In genomic region chrIV:8431567-8432458, ce11 we compare ENCODE assay signal across 3 worm cellular contexts.
TF ChIP-seq lines count a peak whose summit lies in the region.

No protein-coding gene starts in this region.

TF ChIP-seq in whole organism, L1 larva, 84 proteins besides CTCF, POLR2A, EP300 and RAD21 (continued from another document and continues in another):
- TF ChIP-seq nhr-76 (tag; optimal IDR thresholded peaks at IDR 0.05; lab: Kevin White, UChicago) (no peak), ztf-11 (tag; optimal IDR thresholded peaks at IDR 0.05; lab: Kevin White, UChicago) (no peak), Y116A8C.19 (tag; optimal IDR thresholded peaks at IDR 0.05; lab: Kevin White, UChicago; ENCODE audit: borderline replicate concordance) (no peak), fos-1 (tag; optimal IDR thresholded peaks at IDR 0.05; lab: Kevin White, UChicago) (peak; percentile 71), zag-1 (tag; optimal IDR thresholded peaks at IDR 0.05; lab: Kevin White, UChicago) (no peak), isw-1 (GFP tag; IDR thresholded peaks at IDR 0.05; lab: Robert Waterston, UW) (peak; percentile 42), mdl-1 (tag; optimal IDR thresholded peaks at IDR 0.05; lab: Kevin White, UChicago) (peak in 1 of 2 experiments; percentile 92), C04F5.9 (tag; optimal IDR thresholded peaks at IDR 0.05; lab: Kevin White, UChicago) (peak; percentile 30), tlp-1 (tag; optimal IDR thresholded peaks at IDR 0.05; lab: Kevin White, UChicago) (no peak), nhr-237 (tag; optimal IDR thresholded peaks at IDR 0.05; lab: Kevin White, UChicago) (no peak), hlh-17 (GFP tag; optimal IDR thresholded peaks at IDR 0.05; lab: Kevin White, UChicago; ENCODE audit: borderline replicate concordance) (peak; percentile 62), unc-98 (GFP tag; IDR thresholded peaks at IDR 0.05; lab: Robert Waterston, UW) (no peak), blmp-1 (tag; optimal IDR thresholded peaks at IDR 0.05; lab: Kevin White, UChicago) (peak; percentile 82), ets-5 (GFP tag; IDR thresholded peaks at IDR 0.05; lab: Robert Waterston, UW) (no peak), lir-3 (tag; optimal IDR thresholded peaks at IDR 0.05; lab: Kevin White, UChicago; ENCODE audit: poor library complexity) (peak; percentile 46), zip-4 (GFP tag; optimal IDR thresholded peaks at IDR 0.05; lab: Kevin White, UChicago) (peak; percentile 58), pqm-1 (tag; optimal IDR thresholded peaks at IDR 0.05; lab: Kevin White, UChicago) (no peak), nhr-71 (tag; optimal IDR thresholded peaks at IDR 0.05; lab: Kevin White, UChicago) (peak; percentile 82), egl-27 (tag; optimal IDR thresholded peaks at IDR 0.05; lab: Kevin White, UChicago) (peak in 1 of 2 experiments; percentile 68), dsc-1 (tag; optimal IDR thresholded peaks at IDR 0.05; lab: Kevin White, UChicago) (peak; percentile 55), sptf-1 (tag; optimal IDR thresholded peaks at IDR 0.05; lab: Kevin White, UChicago) (no peak), nhr-77 (tag; optimal IDR thresholded peaks at IDR 0.05; lab: Kevin White, UChicago) (peak; percentile 42), rnt-1 (tag; optimal IDR thresholded peaks at IDR 0.05; lab: Kevin White, UChicago) (peak; percentile 82), unc-30 (tag; optimal IDR thresholded peaks at IDR 0.05; lab: Kevin White, UChicago) (no peak), hpl-2 (GFP tag; optimal IDR thresholded peaks at IDR 0.05; lab: Kevin White, UChicago) (peak; percentile 79), F16B12.6 (tag; optimal IDR thresholded peaks at IDR 0.05; lab: Kevin White, UChicago) (no peak), grh-1 (GFP tag; IDR thresholded peaks at IDR 0.05; lab: Robert Waterston, UW) (peak; percentile 64), ces-1 (GFP tag; optimal IDR thresholded peaks at IDR 0.05; lab: Kevin White, UChicago) (no peak), ceh-82 (tag; optimal IDR thresholded peaks at IDR 0.05; lab: Kevin White, UChicago) (peak; percentile 3 to 79 (median 48)), aly-2 (tag; optimal IDR thresholded peaks at IDR 0.05; lab: Kevin White, UChicago) (peak; percentile 72), nhr-20 (tag; optimal IDR thresholded peaks at IDR 0.05; lab: Kevin White, UChicago) (peak; percentile 78), lin-14 (GFP tag; optimal IDR thresholded peaks at IDR 0.05; lab: Kevin White, UChicago) (peak; percentile 92), swsn-7 (tag; optimal IDR thresholded peaks at IDR 0.05; lab: Kevin White, UChicago) (peak; percentile 70), ceh-63 (GFP tag; optimal IDR thresholded peaks at IDR 0.05; lab: Kevin White, UChicago) (no peak), irx-1 (tag; optimal IDR thresholded peaks at IDR 0.05; lab: Kevin White, UChicago) (peak; percentile 21), sox-4 (tag; optimal IDR thresholded peaks at IDR 0.05; lab: Kevin White, UChicago) (no peak), mep-1 (tag; optimal IDR thresholded peaks at IDR 0.05; lab: Kevin White, UChicago) (peak; percentile 71), dpl-1 (GFP tag; optimal IDR thresholded peaks at IDR 0.05; lab: Kevin White, UChicago) (peak; percentile 9 to 52 (median 21)), unc-62 (GFP tag; optimal IDR thresholded peaks at IDR 0.05; lab: Kevin White, UChicago) (no peak), efl-1 (optimal IDR thresholded peaks at IDR 0.05; lab: Kevin White, UChicago) (peak; percentile 49 to 66), efl-1 (GFP tag; optimal IDR thresholded peaks at IDR 0.05 in 1 of 2; lab: Kevin White, UChicago) (peak in 1 of 2 experiments; percentile 94), ama-1 (optimal IDR thresholded peaks at IDR 0.05; lab: Kevin White, UChicago) (peak; percentile 98), nhr-85 (tag; lab: Kevin White, UChicago) (peak; percentile 88), lin-13 (GFP tag; optimal IDR thresholded peaks at IDR 0.05; lab: Kevin White, UChicago) (peak; percentile 75)

TF ChIP-seq in whole organism, L3 larva, 47 proteins besides CTCF, POLR2A, EP300 and RAD21 (continued from another document):
- TF ChIP-seq elt-1 (tag; optimal IDR thresholded peaks at IDR 0.05; lab: Kevin White, UChicago): no peak
- TF ChIP-seq ceh-16 (tag; optimal IDR thresholded peaks at IDR 0.05; lab: Kevin White, UChicago): peak; percentile 21
- no peak for TF ChIP-seq mml-1 (tag; optimal IDR thresholded peaks at IDR 0.05; lab: Kevin White, UChicago)
- peak; percentile 31 for TF ChIP-seq ceh-82 (tag; optimal IDR thresholded peaks at IDR 0.05; lab: Kevin White, UChicago)
- TF ChIP-seq hmg-11 (tag; optimal IDR thresholded peaks at IDR 0.05; lab: Kevin White, UChicago): no peak
- TF ChIP-seq egl-5 (tag; optimal IDR thresholded peaks at IDR 0.05; lab: Kevin White, UChicago): no peak
- peak; percentile 81 for TF ChIP-seq pha-4 (tag; optimal IDR thresholded peaks at IDR 0.05; lab: Kevin White, UChicago)
- peak; percentile 57 for TF ChIP-seq tbx-2 (tag; optimal IDR thresholded peaks at IDR 0.05; lab: Kevin White, UChicago)
- peak in 1 of 3 experiments; percentile 10 for TF ChIP-seq elt-3 (tag; optimal IDR thresholded peaks at IDR 0.05; lab: Kevin White, UChicago)
- peak; percentile 58 for TF ChIP-seq lsy-12 (tag; optimal IDR thresholded peaks at IDR 0.05; lab: Kevin White, UChicago)
- no peak for TF ChIP-seq unc-39 (tag; optimal IDR thresholded peaks at IDR 0.05; lab: Kevin White, UChicago)
- TF ChIP-seq ceh-9 (tag; optimal IDR thresholded peaks at IDR 0.05; lab: Kevin White, UChicago): no peak
- no peak for TF ChIP-seq fkh-10 (GFP tag; optimal IDR thresholded peaks at IDR 0.05; lab: Kevin White, UChicago)
- no peak for TF ChIP-seq nhr-12 (tag; optimal IDR thresholded peaks at IDR 0.05; lab: Kevin White, UChicago)
- TF ChIP-seq ztf-11 (tag; optimal IDR thresholded peaks at IDR 0.05; lab: Kevin White, UChicago): no peak
- TF ChIP-seq egl-27 (tag; optimal IDR thresholded peaks at IDR 0.05; lab: Kevin White, UChicago): peak; percentile 21
- TF ChIP-seq nhr-67 (tag; optimal IDR thresholded peaks at IDR 0.05; lab: Kevin White, UChicago): no peak
- peak; percentile 78 for TF ChIP-seq nhr-23 (tag; optimal IDR thresholded peaks at IDR 0.05; lab: Kevin White, UChicago)
- TF ChIP-seq jun-1 (tag; optimal IDR thresholded peaks at IDR 0.05; lab: Kevin White, UChicago): peak; percentile 52
- TF ChIP-seq fos-1 (tag; optimal IDR thresholded peaks at IDR 0.05; lab: Kevin White, UChicago): no peak
- TF ChIP-seq aly-2 (tag; optimal IDR thresholded peaks at IDR 0.05; lab: Kevin White, UChicago): peak; percentile 78
- TF ChIP-seq ceh-28 (tag; optimal IDR thresholded peaks at IDR 0.05; lab: Kevin White, UChicago): peak; percentile 81
- peak; percentile 78 for TF ChIP-seq lin-39 (tag; optimal IDR thresholded peaks at IDR 0.05; lab: Kevin White, UChicago)
- TF ChIP-seq ztf-4 (tag; optimal IDR thresholded peaks at IDR 0.05; lab: Kevin White, UChicago): peak; percentile 16
- TF ChIP-seq nhr-43 (tag; optimal IDR thresholded peaks at IDR 0.05; lab: Kevin White, UChicago; ENCODE audit: poor library complexity, severe bottlenecking): peak; percentile 79
- TF ChIP-seq daf-12 (tag; optimal IDR thresholded peaks at IDR 0.05; lab: Kevin White, UChicago): no peak
- TF ChIP-seq nhr-76 (tag; optimal IDR thresholded peaks at IDR 0.05; lab: Kevin White, UChicago): no peak
- TF ChIP-seq skn-1 (tag; optimal IDR thresholded peaks at IDR 0.05; lab: Kevin White, UChicago): peak; percentile 64

TF ChIP-seq in whole organism, young adult, 124 proteins besides CTCF, POLR2A, EP300 and RAD21 (continued from another document and continues in another):
- TF ChIP-seq unc-130 (GFP tag; optimal IDR thresholded peaks at IDR 0.05; lab: Kevin White, UChicago) (no peak), nhr-90 (tag; optimal IDR thresholded peaks at IDR 0.05; lab: Kevin White, UChicago) (peak; percentile 31), attf-5 (GFP tag; optimal IDR thresholded peaks at IDR 0.05; lab: Kevin White, UChicago) (peak; percentile 52), lin-54 (GFP tag; optimal IDR thresholded peaks at IDR 0.05; lab: Kevin White, UChicago) (peak; percentile 68), pha-4 (tag; optimal IDR thresholded peaks at IDR 0.05; lab: Kevin White, UChicago) (no peak), lin-40 (tag; optimal IDR thresholded peaks at IDR 0.05; lab: Kevin White, UChicago) (peak; percentile 41), lag-1 (GFP tag; IDR thresholded peaks at IDR 0.05; lab: Robert Waterston, UW) (no peak), atf-7 (tag; optimal IDR thresholded peaks at IDR 0.05; lab: Kevin White, UChicago) (peak; percentile 14), let-607 (tag; optimal IDR thresholded peaks at IDR 0.05; lab: Kevin White, UChicago) (peak; percentile 64 to 89), ceh-79 (tag; optimal IDR thresholded peaks at IDR 0.05; lab: Kevin White, UChicago) (no peak), T26A5.8 (tag; optimal IDR thresholded peaks at IDR 0.05; lab: Kevin White, UChicago) (no peak), cebp-1 (GFP tag; IDR thresholded peaks at IDR 0.05; lab: Robert Waterston, UW) (peak; percentile 79), cebp-1 (tag; optimal IDR thresholded peaks at IDR 0.05; lab: Kevin White, UChicago) (peak; percentile 91), zim-3 (tag; optimal IDR thresholded peaks at IDR 0.05; lab: Kevin White, UChicago) (peak; percentile 40), Y67H2A.10 (GFP tag; conservative IDR thresholded peaks at IDR 0.05; lab: Robert Waterston, UW) (peak; percentile 11; the same call in 1 of the 2 replicates), F57A8.1 (GFP tag; optimal IDR thresholded peaks at IDR 0.05; lab: Kevin White, UChicago) (no peak), aptf-3 (GFP tag; IDR thresholded peaks at IDR 0.05; lab: Robert Waterston, UW) (no peak), F22D6.2 (tag; optimal IDR thresholded peaks at IDR 0.05; lab: Kevin White, UChicago) (peak; percentile 12), akir-1 (GFP tag; optimal IDR thresholded peaks at IDR 0.05; lab: Kevin White, UChicago) (no peak), nhr-27 (tag; optimal IDR thresholded peaks at IDR 0.05; lab: Kevin White, UChicago) (no peak), bed-2 (GFP tag; IDR thresholded peaks at IDR 0.05; lab: Robert Waterston, UW) (no peak), D2030.7 (GFP tag; IDR thresholded peaks at IDR 0.05; lab: Robert Waterston, UW) (no peak), K12H6.12 (tag; optimal IDR thresholded peaks at IDR 0.05; lab: Kevin White, UChicago) (peak; percentile 15), dpff-1 (tag; optimal IDR thresholded peaks at IDR 0.05; lab: Kevin White, UChicago) (peak; percentile 34), mcd-1 (GFP tag; IDR thresholded peaks at IDR 0.05; lab: Robert Waterston, UW) (peak; percentile 55), snpc-1.3 (tag; optimal IDR thresholded peaks at IDR 0.05; lab: Kevin White, UChicago; ENCODE audit: insufficient read depth) (peak; percentile 5), somi-1 (GFP tag; optimal IDR thresholded peaks at IDR 0.05; lab: Kevin White, UChicago) (no peak), Y95B8A.8 (GFP tag; IDR thresholded peaks at IDR 0.05; lab: Robert Waterston, UW) (peak; percentile 58), ceh-58 (GFP tag; IDR thresholded peaks at IDR 0.05; lab: Robert Waterston, UW) (0 out of 2 replicates have a peak, but pooled peaks have one; percentile 50), nhr-179 (tag; optimal IDR thresholded peaks at IDR 0.05; lab: Kevin White, UChicago) (no peak), repo-1 (tag; optimal IDR thresholded peaks at IDR 0.05; lab: Kevin White, UChicago) (no peak), madf-8 (GFP tag; conservative IDR thresholded peaks at IDR 0.05; lab: Robert Waterston, UW) (no peak), lir-1 (GFP tag; conservative IDR thresholded peaks at IDR 0.05; lab: Robert Waterston, UW) (peak; percentile 57), nfyb-1 (GFP tag; IDR thresholded peaks at IDR 0.05; lab: Robert Waterston, UW) (peak; percentile 95), lsl-1 (GFP tag; optimal IDR thresholded peaks at IDR 0.05; lab: Kevin White, UChicago) (no peak), F57C9.4 (tag; optimal IDR thresholded peaks at IDR 0.05; lab: Kevin White, UChicago) (peak; percentile 52), rcor-1 (GFP tag; IDR thresholded peaks at IDR 0.05; lab: Robert Waterston, UW) (peak; percentile 64), B0336.3 (GFP tag; IDR thresholded peaks at IDR 0.05; lab: Robert Waterston, UW) (peak; percentile 55), rpc-1 (optimal IDR thresholded peaks at IDR 0.05; lab: Kevin White, UChicago) (no peak), rpc-1 (tag; optimal IDR thresholded peaks at IDR 0.05; lab: Kevin White, UChicago) (no peak), cebp-2 (GFP tag; IDR thresholded peaks at IDR 0.05; lab: Robert Waterston, UW) (peak; percentile 69; the same call in 1 of the 2 replicates), Y79H2A.3 (GFP tag; conservative IDR thresholded peaks at IDR 0.05; lab: Robert Waterston, UW) (no peak), K11D2.4 (GFP tag; IDR thresholded peaks at IDR 0.05; lab: Robert Waterston, UW) (peak; percentile 34), nfya-2 (GFP tag; IDR thresholded peaks at IDR 0.05; lab: Robert Waterston, UW) (no peak), him-1 (tag; optimal IDR thresholded peaks at IDR 0.05; lab: Kevin White, UChicago) (no peak), F39B2.1 (GFP tag; IDR thresholded peaks at IDR 0.05; lab: Robert Waterston, UW) (0 out of 2 replicates have a peak, but pooled peaks have one; percentile 34), athp-1 (tag; optimal IDR thresholded peaks at IDR 0.05; lab: Kevin White, UChicago) (peak; percentile 55), aptf-2 (GFP tag; conservative IDR thresholded peaks at IDR 0.05; lab: Robert Waterston, UW) (no peak), nhr-80 (tag; optimal IDR thresholded peaks at IDR 0.05; lab: Kevin White, UChicago) (peak; percentile 52), die-1 (tag; optimal IDR thresholded peaks at IDR 0.05; lab: Kevin White, UChicago) (no peak), madf-10 (tag; optimal IDR thresholded peaks at IDR 0.05; lab: Kevin White, UChicago) (peak; percentile 8), tlf-1 (GFP tag; optimal IDR thresholded peaks at IDR 0.05; lab: Kevin White, UChicago) (peak; percentile 63), pbrm-1 (GFP tag; IDR thresholded peaks at IDR 0.05; lab: Robert Waterston, UW) (peak; percentile 71), rec-8 (tag; optimal IDR thresholded peaks at IDR 0.05; lab: Kevin White, UChicago) (no peak), sea-2 (GFP tag; IDR thresholded peaks at IDR 0.05; lab: Robert Waterston, UW) (no peak), ekl-4 (GFP tag; IDR thresholded peaks at IDR 0.05; lab: Robert Waterston, UW) (peak; percentile 43; the same call in 1 of the 2 replicates), lin-35 (GFP tag; optimal IDR thresholded peaks at IDR 0.05; lab: Kevin White, UChicago) (peak in 2 of 3 experiments; percentile 22 to 71), xnd-1 (tag; optimal IDR thresholded peaks at IDR 0.05; lab: Kevin White, UChicago) (no peak), hlh-26 (GFP tag; conservative IDR thresholded peaks at IDR 0.05; lab: Robert Waterston, UW) (no peak), nhr-120 (GFP tag; IDR thresholded peaks at IDR 0.05; lab: Robert Waterston, UW) (no peak), B0261.1 (tag; optimal IDR thresholded peaks at IDR 0.05; lab: Kevin White, UChicago) (no peak), lsy-27 (tag; optimal IDR thresholded peaks at IDR 0.05; lab: Kevin White, UChicago; ENCODE audit: borderline replicate concordance, insufficient read depth) (no peak), bed-1 (GFP tag; IDR thresholded peaks at IDR 0.05; lab: Robert Waterston, UW) (no peak), let-526 (GFP tag; IDR thresholded peaks at IDR 0.05; lab: Robert Waterston, UW) (peak; percentile 62; the same call in 1 of the 2 replicates), dpl-1 (GFP tag; optimal IDR thresholded peaks at IDR 0.05; lab: Kevin White, UChicago) (no peak), nfya-1 (tag; optimal IDR thresholded peaks at IDR 0.05; lab: Kevin White, UChicago; ENCODE audit: borderline replicate concordance, insufficient read depth) (no peak), sdz-38 (tag; optimal IDR thresholded peaks at IDR 0.05; lab: Kevin White, UChicago) (no peak), mel-28 (tag; optimal IDR thresholded peaks at IDR 0.05; lab: Kevin White, UChicago; ENCODE audit: borderline replicate concordance) (no peak), madf-6 (GFP tag; IDR thresholded peaks at IDR 0.05; lab: Robert Waterston, UW) (peak; percentile 56), ccch-3 (GFP tag; optimal IDR thresholded peaks at IDR 0.05; lab: Kevin White, UChicago) (no peak), fkh-3 (tag; optimal IDR thresholded peaks at IDR 0.05; lab: Kevin White, UChicago) (no peak)
